Worm (Caenorhabditis elegans) whole organism, L3 larva: Measurements from ENCODE around the gene F49E12.8.

Source experiments
- ama-1 ChIP-seq: fragments of 150-350 bp; optimal IDR thresholded peaks from 2 replicates; lab custom pipeline; 2018
- daf-12 ChIP-seq: fragments of 150-350 bp; optimal IDR thresholded peaks from 2 replicates; lab custom pipeline; 2014; ENCODE audit warnings: missing biosample characterization, missing genetic modification reagents, missing genetic modification characterization
- fkh-10 ChIP-seq: sonication (generic microtip); optimal IDR thresholded peaks from 2 replicates; lab custom pipeline; 2017; ENCODE audit warnings: missing biosample characterization, missing genetic modification reagents, missing genetic modification characterization
- fos-1 ChIP-seq: fragments of 150-350 bp; optimal IDR thresholded peaks from 2 replicates; lab custom pipeline; 2014; ENCODE audit warnings: missing biosample characterization, missing genetic modification characterization
- hmg-11 ChIP-seq: sonication (generic microtip); optimal IDR thresholded peaks from 2 replicates; lab custom pipeline; 2016; ENCODE audit warnings: missing genetic modification characterization, missing compliant biosample characterization
- lsy-12 ChIP-seq: sonication (generic microtip); optimal IDR thresholded peaks from 2 replicates; lab custom pipeline; 2016; ENCODE audit warnings: mild to moderate bottlenecking, missing genetic modification characterization, missing compliant biosample characterization
- nhr-25 ChIP-seq: sonication (generic microtip); optimal IDR thresholded peaks from 2 replicates; lab custom pipeline; 2017; ENCODE audit warnings: missing biosample characterization, missing genetic modification characterization
- nhr-28 ChIP-seq: fragments of 150-350 bp; optimal IDR thresholded peaks from 2 replicates; lab custom pipeline; 2014; ENCODE audit warnings: missing biosample characterization, missing genetic modification characterization
- nhr-67 ChIP-seq: fragments of 150-350 bp; optimal IDR thresholded peaks from 2 replicates; lab custom pipeline; 2014; ENCODE audit warnings: missing biosample characterization, missing genetic modification characterization
- nhr-76 ChIP-seq: fragments of 150-350 bp; sonication (generic microtip); optimal IDR thresholded peaks from 5 replicates; lab custom pipeline; 2014; ENCODE audit warnings: missing biosample characterization, missing genetic modification characterization
- nhr-77 ChIP-seq: fragments of 150-350 bp; optimal IDR thresholded peaks from 2 replicates; lab custom pipeline; 2014; ENCODE audit warnings: missing biosample characterization, missing genetic modification characterization
- snpc-4 ChIP-seq: fragments of 150-350 bp; optimal IDR thresholded peaks from 2 replicates; lab custom pipeline; 2014; ENCODE audit warnings: missing biosample characterization, missing genetic modification characterization
- unc-39 ChIP-seq: sonication (generic microtip); optimal IDR thresholded peaks from 4 replicates; lab custom pipeline; 2017; ENCODE audit warnings: missing biosample characterization, missing genetic modification characterization
- zag-1 ChIP-seq: fragments of 150-350 bp; optimal IDR thresholded peaks from 2 replicates; lab custom pipeline; 2014; ENCODE audit warnings: missing biosample characterization, missing genetic modification characterization

- TF ChIP-seq hmg-11 (no peak), fkh-10 (GFP tag; lab: Kevin White, UChicago) (no peak), nhr-77 (tag; lab: Kevin White, UChicago) (no peak), nhr-67 (tag; lab: Kevin White, UChicago) (no peak), ama-1 (no peak), fos-1 (tag; lab: Kevin White, UChicago) (no peak), nhr-28 (tag; lab: Kevin White, UChicago) (no peak), unc-39 (tag; lab: Kevin White, UChicago) (no peak), nhr-25 (no peak), daf-12 (tag; lab: Kevin White, UChicago) (no peak), snpc-4 (tag; lab: Kevin White, UChicago) (no peak), lsy-12 (tag; lab: Kevin White, UChicago) (no peak), zag-1 (tag; lab: Kevin White, UChicago) (no peak), nhr-76 (no peak)
Observed at ce11 chrII:8390751-8391150, 3.4 kb downstream of the F49E12.8 start, which contains the start of gene F49E12.10.
